Worm (Caenorhabditis elegans) whole organism, L1 larva: ENCODE results near the gene sco-1.

Experiments used
- alr-1 ChIP-seq: fragments of 200-800 bp; sonication (Bioruptor generic); optimal IDR thresholded peaks from 2 replicates; lab custom pipeline; 2018; ENCODE audit warnings: borderline replicate concordance, mild to moderate bottlenecking, missing genetic modification characterization, missing compliant biosample characterization
- egl-27 ChIP-seq, 2 experiments: fragments of 150-350 bp in 1 of 2; sonication (generic microtip); optimal IDR thresholded peaks; 3 replicates each; lab custom pipeline; 2017 to 2018; ENCODE audit warnings: missing biosample characterization in 2 of 2, missing genetic modification characterization in 2 of 2, missing genetic modification reagents in 2 of 2
- grh-1 ChIP-seq: fragments of 200-800 bp; sonication (Bioruptor generic); IDR thresholded peaks from 2 replicates; pipeline ENCODE4 v1.3.6; 2022; ENCODE audit warnings: missing genetic modification reagents, missing genetic modification characterization, missing compliant biosample characterization
- nhr-84 ChIP-seq: sonication (generic microtip); optimal IDR thresholded peaks from 2 replicates; lab custom pipeline; 2017; ENCODE audit warnings: missing biosample characterization, missing genetic modification characterization
- snpc-4 ChIP-seq: fragments of 150-350 bp; optimal IDR thresholded peaks from 2 replicates; lab custom pipeline; 2014; ENCODE audit warnings: missing biosample characterization, missing genetic modification characterization
- tlp-1 ChIP-seq: fragments of 150-350 bp; optimal IDR thresholded peaks from 2 replicates; lab custom pipeline; 2014; ENCODE audit warnings: missing biosample characterization, missing genetic modification characterization
- vab-15 ChIP-seq: sonication (generic microtip); optimal IDR thresholded peaks from 2 replicates; lab custom pipeline; 2017; ENCODE audit warnings: missing genotype, mild to moderate bottlenecking, missing genetic modification characterization, missing compliant biosample characterization

DNA sequence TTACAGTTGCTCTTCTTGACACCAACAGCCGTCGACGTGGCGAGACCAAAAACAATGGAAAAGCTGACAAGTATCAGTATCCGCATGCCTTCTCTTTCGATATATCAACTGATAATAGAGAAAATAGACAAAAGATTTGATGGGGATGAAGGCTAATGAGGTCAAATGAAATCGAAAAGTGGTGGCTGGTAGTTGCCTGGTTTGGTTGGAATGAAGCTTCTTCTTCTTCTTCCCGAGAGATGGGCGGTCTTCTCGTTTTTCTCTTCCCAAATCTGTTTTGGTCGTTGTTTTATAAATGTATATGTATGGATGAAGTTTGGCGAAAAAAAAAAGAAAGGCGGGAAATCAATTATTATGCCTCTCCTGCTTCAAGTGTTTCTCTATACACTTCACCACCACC is 17.7 kb upstream of the sco-1 start, which contains the start of gene C01F1.5:
- TF ChIP-seq nhr-84 (tag; lab: Kevin White, UChicago) (no peak), grh-1 (no peak), tlp-1 (tag; lab: Kevin White, UChicago) (no peak), egl-27 (tag; optimal IDR thresholded peaks at IDR 0.05; lab: Kevin White, UChicago) (no peak), alr-1 (tag; lab: Kevin White, UChicago) (no peak), snpc-4 (no peak), vab-15 (tag; lab: Kevin White, UChicago) (no peak)
